Fruit fly (Drosophila melanogaster): ENCODE results near the gene CG3386.

The CG3386 gene

dm6 chr3L:654019-654418 lies 28.3 kb downstream of the CG3386 start, which contains the start of the genes MED30 and Rev1:
Gene MED30, minus strand, starts transcription at chr3L:654089.
Gene Rev1, plus strand, starts transcription at chr3L:654363.
- TF ChIP-seq Nf-YC (tag; optimal IDR thresholded peaks at IDR 0.05) (peak; percentile 86), kni (GFP tag; optimal IDR thresholded peaks at IDR 0.05) (peak; percentile 51), nom (GFP tag; optimal IDR thresholded peaks at IDR 0.05) (peak; percentile 71), zf30C (GFP tag; optimal IDR thresholded peaks at IDR 0.05) (peak; percentile 11), tup (GFP tag; optimal IDR thresholded peaks at IDR 0.05) (peak; percentile 93), CG3407 (GFP tag; optimal IDR thresholded peaks at IDR 0.05) (peak; percentile 73), Gsc (GFP tag; IDR thresholded peaks at IDR 0.05) (peak; percentile 13; the same call in 1 of the 2 replicates), CG31365 (tag; optimal IDR thresholded peaks at IDR 0.05) (peak; percentile 68), Bgb (GFP tag; IDR thresholded peaks at IDR 0.05; ENCODE audit: partially characterized antibody) (peak; percentile 41; the same call in 1 of the 2 replicates), Ets65A (GFP tag) (peak; percentile 100), Hmx (GFP tag; optimal IDR thresholded peaks at IDR 0.05) (peak; percentile 90), MESR4 (GFP tag; optimal IDR thresholded peaks at IDR 0.05) (peak; percentile 73), CG8359 (GFP tag; optimal IDR thresholded peaks at IDR 0.05; ENCODE audit: borderline replicate concordance) (peak; percentile 40), Blimp-1 (GFP tag; optimal IDR thresholded peaks at IDR 0.05) (peak; percentile 87), Atf3 (GFP tag; optimal IDR thresholded peaks at IDR 0.05) (peak; percentile 91), Dip2 (GFP tag; IDR thresholded peaks at IDR 0.05) (no peak), Taf1 (GFP tag; IDR thresholded peaks at IDR 0.05) (peak; percentile 90), bab2 (GFP tag; optimal IDR thresholded peaks at IDR 0.05) (peak; percentile 98), Atf6 (GFP tag; IDR thresholded peaks at IDR 0.05) (peak; percentile 91), slbo (GFP tag; IDR thresholded peaks at IDR 0.05) (peak; percentile 97), Awh (GFP tag; IDR thresholded peaks at IDR 0.05) (peak; percentile 88), Tbp (GFP tag; optimal IDR thresholded peaks at IDR 0.05) (no peak), CG7839 (tag; optimal IDR thresholded peaks at IDR 0.05) (peak; percentile 92), CG4617 (GFP tag; optimal IDR thresholded peaks at IDR 0.05; ENCODE audit: borderline replicate concordance) (peak; percentile 97), Dll (GFP tag; IDR thresholded peaks at IDR 0.05; ENCODE audit: partially characterized antibody) (peak; percentile 67), chif (GFP tag; optimal IDR thresholded peaks at IDR 0.05) (peak; percentile 93 to 95), gem (tag; optimal IDR thresholded peaks at IDR 0.05) (peak; percentile 96), org-1 (GFP tag; optimal IDR thresholded peaks at IDR 0.05) (peak; percentile 75), CG2889 (GFP tag; IDR thresholded peaks at IDR 0.05) (peak; percentile 82), CG4360 (GFP tag; IDR thresholded peaks at IDR 0.05) (peak; percentile 62), zfh1 (GFP tag; IDR thresholded peaks at IDR 0.05) (peak; percentile 95), D19B (GFP tag; optimal IDR thresholded peaks at IDR 0.05) (peak; percentile 78), crp (GFP tag; optimal IDR thresholded peaks at IDR 0.05) (peak; percentile 93 to 97), Gug (GFP tag; IDR thresholded peaks at IDR 0.05) (peak; percentile 95), Drgx (GFP tag; IDR thresholded peaks at IDR 0.05) (peak; percentile 89), Hr51 (GFP tag; optimal IDR thresholded peaks at IDR 0.05) (peak; percentile 92 to 97), br (optimal IDR thresholded peaks at IDR 0.05) (no peak), Chrac-16 (GFP tag; optimal IDR thresholded peaks at IDR 0.05) (peak; percentile 95), CG4707 (GFP tag; optimal IDR thresholded peaks at IDR 0.05) (peak; percentile 71), CoRest (tag; optimal IDR thresholded peaks at IDR 0.05) (peak; percentile 92), CG31441 (GFP tag; IDR thresholded peaks at IDR 0.05) (peak; percentile 93), croc (GFP tag; conservative IDR thresholded peaks at IDR 0.05) (peak; percentile 66), Trl (optimal IDR thresholded peaks at IDR 0.05) (no peak), Trl (GFP tag; optimal IDR thresholded peaks at IDR 0.05) (peak; percentile 98), Dp (GFP tag; optimal IDR thresholded peaks at IDR 0.05) (peak; percentile 80), tll (GFP tag; optimal IDR thresholded peaks at IDR 0.05) (peak in 1 of 2 experiments; percentile 49), seq (GFP tag; IDR thresholded peaks at IDR 0.05) (peak; percentile 84), chn (GFP tag; optimal IDR thresholded peaks at IDR 0.05) (peak; percentile 96), run (tag; optimal IDR thresholded peaks at IDR 0.05) (peak; percentile 74), CG42726 (GFP tag; IDR thresholded peaks at IDR 0.05; ENCODE audit: partially characterized antibody) (no peak)
